Fruit fly (Drosophila melanogaster): ENCODE measurements around the gene CG34051.

The CG34051 gene

dm6 chr2L:19916982-19917381, 43.8 kb downstream of the CG34051 start (continued):
- TF ChIP-seq CG17385 (GFP tag; optimal IDR thresholded peaks at IDR 0.05) (no peak), zen (tag; optimal IDR thresholded peaks at IDR 0.05) (no peak), CG17568 (GFP tag; optimal IDR thresholded peaks at IDR 0.05) (no peak), eyg (GFP tag; optimal IDR thresholded peaks at IDR 0.05) (no peak), otp (GFP tag; IDR thresholded peaks at IDR 0.05) (no peak), gcm (GFP tag; optimal IDR thresholded peaks at IDR 0.05) (no peak), Eip74EF (GFP tag; optimal IDR thresholded peaks at IDR 0.05) (no peak), scrt (GFP tag; optimal IDR thresholded peaks at IDR 0.05) (peak; percentile 89), unc-4 (GFP tag; IDR thresholded peaks at IDR 0.05; ENCODE audit: partially characterized antibody) (0 out of 2 replicates have a peak, but pooled peaks have one; percentile 13), repo (GFP tag; optimal IDR thresholded peaks at IDR 0.05) (no peak), Awh (GFP tag; IDR thresholded peaks at IDR 0.05) (no peak), CG18599 (GFP tag; optimal IDR thresholded peaks at IDR 0.05) (no peak), CG8924 (tag; optimal IDR thresholded peaks at IDR 0.05) (no peak), NC2α (GFP tag; optimal IDR thresholded peaks at IDR 0.05) (no peak), CG12104 (GFP tag; optimal IDR thresholded peaks at IDR 0.05) (no peak), CG13287 (GFP tag; IDR thresholded peaks at IDR 0.05; ENCODE audit: partially characterized antibody) (0 out of 2 replicates have a peak, but pooled peaks have one; percentile 12), mirr (GFP tag; optimal IDR thresholded peaks at IDR 0.05) (no peak), CG31224 (GFP tag; IDR thresholded peaks at IDR 0.05) (no peak), ind (GFP tag; optimal IDR thresholded peaks at IDR 0.05) (no peak), CG5180 (GFP tag; optimal IDR thresholded peaks at IDR 0.05) (peak; percentile 68), pan (optimal IDR thresholded peaks at IDR 0.05) (no peak), pan (GFP tag; optimal IDR thresholded peaks at IDR 0.05 in 1 of 2, IDR thresholded peaks at IDR 0.05 in 1 of 2) (no peak), pzg (GFP tag; optimal IDR thresholded peaks at IDR 0.05) (no peak), chinmo (GFP tag; IDR thresholded peaks at IDR 0.05; ENCODE audit: partially characterized antibody) (0 out of 4 replicates have a peak, but pooled peaks have one; percentile 54), ab (GFP tag; optimal IDR thresholded peaks at IDR 0.05) (no peak), Antp (GFP tag; optimal IDR thresholded peaks at IDR 0.05) (no peak), Fer1 (GFP tag; optimal IDR thresholded peaks at IDR 0.05) (no peak), lmd (GFP tag; IDR thresholded peaks at IDR 0.05) (no peak), ap (GFP tag; IDR thresholded peaks at IDR 0.05) (no peak), CG6175 (GFP tag; IDR thresholded peaks at IDR 0.05) (no peak), CG3163 (GFP tag; optimal IDR thresholded peaks at IDR 0.05) (peak; percentile 83), en (GFP tag; optimal IDR thresholded peaks at IDR 0.05) (no peak), tin (GFP tag; optimal IDR thresholded peaks at IDR 0.05) (no peak), Doc3 (GFP tag; IDR thresholded peaks at IDR 0.05; ENCODE audit: partially characterized antibody) (no peak), CG33213 (GFP tag; optimal IDR thresholded peaks at IDR 0.05) (no peak), sens (GFP tag) (no peak), p53 (GFP tag; optimal IDR thresholded peaks at IDR 0.05) (no peak), fd3F (GFP tag; optimal IDR thresholded peaks at IDR 0.05) (no peak), CG2199 (GFP tag; IDR thresholded peaks at IDR 0.05) (no peak)

dm6 chr2L:19915195-19915594, 45.6 kb downstream of the CG34051 start:
- TF ChIP-seq Lhr (GFP tag; optimal IDR thresholded peaks at IDR 0.05) (peak; percentile 53), amos (GFP tag; IDR thresholded peaks at IDR 0.05; ENCODE audit: partially characterized antibody) (peak; percentile 65), crc (GFP tag; optimal IDR thresholded peaks at IDR 0.05) (no peak), sqz (GFP tag; optimal IDR thresholded peaks at IDR 0.05) (no peak), Myb (GFP tag; optimal IDR thresholded peaks at IDR 0.05) (no peak), unc-4 (GFP tag; IDR thresholded peaks at IDR 0.05; ENCODE audit: partially characterized antibody) (no peak), abd-A (tag; optimal IDR thresholded peaks at IDR 0.05) (no peak), nmo (GFP tag; optimal IDR thresholded peaks at IDR 0.05) (no peak), Max (GFP tag; optimal IDR thresholded peaks at IDR 0.05) (no peak), disco-r (GFP tag; optimal IDR thresholded peaks at IDR 0.05) (no peak), D19A (tag; optimal IDR thresholded peaks at IDR 0.05) (no peak), pita (GFP tag; optimal IDR thresholded peaks at IDR 0.05) (peak; percentile 68), CG10959 (GFP tag; IDR thresholded peaks at IDR 0.05) (no peak), gce (GFP tag; IDR thresholded peaks at IDR 0.05) (no peak), exex (tag; optimal IDR thresholded peaks at IDR 0.05) (no peak)
